Fruit fly (Drosophila melanogaster) whole organism, prepupa: ENCODE measurements around the gene sud1.

Experiments
- CG6792 ChIP-seq: fragments of 200-800 bp; sonication (Bioruptor generic); optimal IDR thresholded peaks from 3 replicates; lab custom pipeline; 2016; ENCODE audit warnings: missing biosample characterization, missing genetic modification characterization
- CG7368 ChIP-seq: fragments of 200-800 bp; sonication (Bioruptor generic); optimal IDR thresholded peaks from 3 replicates; lab custom pipeline; 2016; ENCODE audit warnings: missing biosample characterization, missing genetic modification characterization
- dsx ChIP-seq: fragments of 200-800 bp; optimal IDR thresholded peaks from 3 replicates; lab custom pipeline; 2019; ENCODE audit warnings: missing biosample characterization, mild to moderate bottlenecking, missing genetic modification characterization, moderate library complexity; ENCODE audit not compliant: poor library complexity, severe bottlenecking
- esn ChIP-seq: fragments of 200-800 bp; sonication (Bioruptor generic); optimal IDR thresholded peaks from 2 replicates; lab custom pipeline; 2016; ENCODE audit warnings: missing biosample characterization, mild to moderate bottlenecking, missing genetic modification characterization, moderate library complexity
- pdm3 ChIP-seq: fragments of 200-800 bp; sonication (Bioruptor generic); optimal IDR thresholded peaks from 3 replicates; lab custom pipeline; 2016; ENCODE audit warnings: missing biosample characterization, missing genetic modification characterization
- vri ChIP-seq: fragments of 200-800 bp; sonication (Bioruptor generic); optimal IDR thresholded peaks from 3 replicates; lab custom pipeline; 2016; ENCODE audit warnings: missing biosample characterization, mild to moderate bottlenecking, missing genetic modification characterization

DNA sequence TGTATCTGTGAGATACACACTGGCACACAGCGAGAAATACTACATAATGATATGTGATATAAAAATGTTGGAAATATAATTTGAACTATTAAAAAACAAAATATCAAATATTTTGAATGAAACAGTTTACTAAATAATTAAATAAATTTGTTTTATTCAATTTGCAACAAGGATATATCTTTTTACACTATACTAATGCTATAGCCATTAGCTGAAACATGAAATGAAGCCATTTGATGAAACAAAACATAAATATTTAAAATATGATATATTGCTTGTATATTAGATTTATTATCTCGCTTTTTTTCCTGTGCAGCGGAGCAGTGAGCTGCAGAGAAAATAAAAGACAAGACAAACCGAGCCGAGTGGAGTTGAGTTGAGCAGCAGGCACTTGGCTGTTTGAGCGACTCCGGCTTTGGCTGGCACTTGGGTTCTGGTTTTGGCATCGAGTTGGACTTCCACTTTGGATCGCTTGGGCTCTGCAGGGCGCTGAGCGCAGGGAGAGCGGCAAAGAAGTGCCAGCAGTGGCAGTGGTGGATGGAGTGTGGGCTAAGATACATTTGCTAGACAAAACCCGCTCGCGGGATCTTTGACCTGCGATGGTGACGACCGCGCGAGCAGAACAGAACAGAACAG is 24.2 kb downstream of the sud1 start:
- TF ChIP-seq vri (GFP tag; lab: Kevin White, UChicago): peak; percentile 42
- TF ChIP-seq CG7368 (GFP tag; lab: Kevin White, UChicago): peak; percentile 78
- peak; percentile 91 for TF ChIP-seq dsx (GFP tag; lab: Kevin White, UChicago)
- peak; percentile 68 for TF ChIP-seq pdm3 (GFP tag; lab: Kevin White, UChicago)
- TF ChIP-seq CG6792 (GFP tag; lab: Kevin White, UChicago): peak; percentile 80
- peak; percentile 88 for TF ChIP-seq esn
